Worm (Caenorhabditis elegans) whole organism, L2 larva: ENCODE results near the gene pat-9.

ENCODE experiments used
- C34F6.9 ChIP-seq: fragments of 150-350 bp; optimal IDR thresholded peaks from 2 replicates; lab custom pipeline; 2014; ENCODE audit warnings: missing biosample characterization, missing genetic modification characterization
- F13H6.1 ChIP-seq: sonication (generic microtip); optimal IDR thresholded peaks from 2 replicates; lab custom pipeline; 2016; ENCODE audit warnings: missing genetic modification characterization, missing compliant biosample characterization
- R02D3.7 ChIP-seq: fragments of 150-350 bp; optimal IDR thresholded peaks from 2 replicates; lab custom pipeline; 2014; ENCODE audit warnings: missing biosample characterization, missing genetic modification characterization
- Y55F3AM.14 ChIP-seq: fragments of 200-800 bp; sonication (Bioruptor generic); optimal IDR thresholded peaks from 2 replicates; lab custom pipeline; 2018; ENCODE audit warnings: mild to moderate bottlenecking, missing genetic modification characterization, missing compliant biosample characterization
- ZK546.5 ChIP-seq: sonication (generic microtip); optimal IDR thresholded peaks from 2 replicates; lab custom pipeline; 2017; ENCODE audit warnings: missing biosample characterization, missing genetic modification characterization
- alr-1 ChIP-seq: fragments of 150-350 bp; optimal IDR thresholded peaks from 2 replicates; lab custom pipeline; 2014; ENCODE audit warnings: missing biosample characterization, missing genetic modification characterization
- aly-2 ChIP-seq: fragments of 150-350 bp; optimal IDR thresholded peaks from 2 replicates; lab custom pipeline; 2014; ENCODE audit warnings: missing biosample characterization, missing genetic modification characterization
- ama-1 ChIP-seq: fragments of 150-350 bp; optimal IDR thresholded peaks from 2 replicates; lab custom pipeline; 2018; ENCODE audit warnings: inconsistent platforms
- ceh-16 ChIP-seq: fragments of 150-350 bp; optimal IDR thresholded peaks from 2 replicates; lab custom pipeline; 2014; ENCODE audit warnings: missing biosample characterization, missing genetic modification characterization
- ceh-82 ChIP-seq: fragments of 150-350 bp; optimal IDR thresholded peaks from 2 replicates; lab custom pipeline; 2014; ENCODE audit warnings: missing biosample characterization, missing genetic modification characterization
- crh-2 ChIP-seq: sonication (generic microtip); optimal IDR thresholded peaks from 2 replicates; lab custom pipeline; 2017; ENCODE audit warnings: missing biosample characterization, missing genetic modification characterization
- dmd-4 ChIP-seq: sonication (generic microtip); optimal IDR thresholded peaks from 2 replicates; lab custom pipeline; 2017; ENCODE audit warnings: missing biosample characterization, missing genetic modification characterization
- egl-27 ChIP-seq: sonication (generic microtip); optimal IDR thresholded peaks from 3 replicates; lab custom pipeline; 2017; ENCODE audit warnings: missing biosample characterization, missing genetic modification reagents, missing genetic modification characterization
- elt-1 ChIP-seq: fragments of 150-350 bp; optimal IDR thresholded peaks from 2 replicates; lab custom pipeline; 2014; ENCODE audit warnings: missing biosample characterization, missing genetic modification characterization
- elt-3 ChIP-seq: sonication (generic microtip); optimal IDR thresholded peaks from 2 replicates; lab custom pipeline; 2017; ENCODE audit warnings: missing biosample characterization, missing genetic modification characterization
- fos-1 ChIP-seq: fragments of 150-350 bp; optimal IDR thresholded peaks from 2 replicates; lab custom pipeline; 2014; ENCODE audit warnings: missing biosample characterization, missing genetic modification characterization
- gmeb-1 ChIP-seq: fragments of 150-350 bp; optimal IDR thresholded peaks from 2 replicates; lab custom pipeline; 2014; ENCODE audit warnings: missing biosample characterization, missing genetic modification characterization
- lin-11 ChIP-seq: fragments of 150-350 bp; sonication (generic microtip); optimal IDR thresholded peaks from 2 replicates; lab custom pipeline; 2014; ENCODE audit warnings: missing biosample characterization, missing genetic modification characterization, inconsistent platforms, mixed read lengths
- lin-13 ChIP-seq: fragments of 150-350 bp; optimal IDR thresholded peaks from 2 replicates; lab custom pipeline; 2014; ENCODE audit warnings: missing biosample characterization, missing genetic modification reagents, missing genetic modification characterization
- lin-39 ChIP-seq: fragments of 150-350 bp; optimal IDR thresholded peaks from 2 replicates; lab custom pipeline; 2014; ENCODE audit warnings: missing biosample characterization, missing genetic modification reagents, missing genetic modification characterization
- lsy-2 ChIP-seq, 2 experiments: fragments of 150-350 bp in 1 of 2; sonication (generic microtip) in 1 of 2; optimal IDR thresholded peaks; 2 replicates each; lab custom pipeline; 2014 to 2017; ENCODE audit warnings: missing biosample characterization in 2 of 2, missing genetic modification characterization in 2 of 2
- mab-5 ChIP-seq: fragments of 150-350 bp; optimal IDR thresholded peaks from 2 replicates; lab custom pipeline; 2014; ENCODE audit warnings: missing biosample characterization, missing genetic modification characterization
- mbf-1 ChIP-seq: sonication (generic microtip); optimal IDR thresholded peaks from 2 replicates; lab custom pipeline; 2017; ENCODE audit warnings: missing biosample characterization, missing genetic modification characterization
- nhr-10 ChIP-seq: sonication (generic microtip); optimal IDR thresholded peaks from 2 replicates; lab custom pipeline; 2017; ENCODE audit warnings: missing biosample characterization, missing genetic modification characterization
- nhr-11 ChIP-seq: fragments of 150-350 bp; optimal IDR thresholded peaks from 2 replicates; lab custom pipeline; 2014; ENCODE audit warnings: missing biosample characterization, missing genetic modification characterization
- nhr-12 ChIP-seq: fragments of 150-350 bp; optimal IDR thresholded peaks from 2 replicates; lab custom pipeline; 2014; ENCODE audit warnings: missing biosample characterization, missing genetic modification characterization
- nhr-129 ChIP-seq: fragments of 150-350 bp; optimal IDR thresholded peaks from 2 replicates; lab custom pipeline; 2014; ENCODE audit warnings: missing biosample characterization, missing genetic modification characterization
- nhr-21 ChIP-seq: fragments of 150-350 bp; optimal IDR thresholded peaks from 2 replicates; lab custom pipeline; 2014; ENCODE audit warnings: missing biosample characterization, missing genetic modification characterization
- nhr-23 ChIP-seq: fragments of 150-350 bp; optimal IDR thresholded peaks from 2 replicates; lab custom pipeline; 2014; ENCODE audit warnings: missing biosample characterization, missing genetic modification reagents, missing genetic modification characterization
- nhr-237 ChIP-seq: fragments of 150-350 bp; optimal IDR thresholded peaks from 2 replicates; lab custom pipeline; 2014; ENCODE audit warnings: missing biosample characterization, missing genetic modification characterization
- nhr-25 ChIP-seq: fragments of 150-350 bp; sonication (generic microtip); optimal IDR thresholded peaks from 3 replicates; lab custom pipeline; 2014; ENCODE audit warnings: missing biosample characterization, missing genetic modification characterization
- nhr-6 ChIP-seq: fragments of 150-350 bp; optimal IDR thresholded peaks from 2 replicates; lab custom pipeline; 2014; ENCODE audit warnings: missing biosample characterization, missing genetic modification characterization
- nhr-77 ChIP-seq: fragments of 150-350 bp; optimal IDR thresholded peaks from 2 replicates; lab custom pipeline; 2014; ENCODE audit warnings: missing biosample characterization, missing genetic modification characterization
- peb-1 ChIP-seq: fragments of 150-350 bp; optimal IDR thresholded peaks from 2 replicates; lab custom pipeline; 2014; ENCODE audit warnings: missing biosample characterization, missing genetic modification characterization
- sem-4 ChIP-seq: fragments of 150-350 bp; optimal IDR thresholded peaks from 2 replicates; lab custom pipeline; 2014; ENCODE audit warnings: missing biosample characterization, missing genetic modification reagents, missing genetic modification characterization
- skn-1 ChIP-seq: sonication (generic microtip); optimal IDR thresholded peaks from 2 replicates; lab custom pipeline; 2017; ENCODE audit warnings: missing biosample characterization, missing genetic modification characterization
- sma-3 ChIP-seq: sonication (generic microtip); optimal IDR thresholded peaks from 2 replicates; lab custom pipeline; 2016; ENCODE audit warnings: missing genetic modification reagents, missing genetic modification characterization, missing compliant biosample characterization
- sma-9 ChIP-seq, 2 experiments: fragments of 150-350 bp in 1 of 2; sonication (generic microtip) in 1 of 2; optimal IDR thresholded peaks; 2 replicates each; lab custom pipeline; 2014 to 2016; ENCODE audit warnings: missing genetic modification characterization in 2 of 2, mild to moderate bottlenecking in 1 of 2, missing biosample characterization in 1 of 2, missing compliant biosample characterization in 1 of 2, missing genetic modification reagents in 1 of 2, moderate library complexity in 1 of 2
- unc-39 ChIP-seq: fragments of 150-350 bp; optimal IDR thresholded peaks from 2 replicates; lab custom pipeline; 2014; ENCODE audit warnings: missing biosample characterization, missing genetic modification characterization
- unc-55 ChIP-seq: fragments of 150-350 bp; sonication (generic microtip); optimal IDR thresholded peaks from 3 replicates; lab custom pipeline; 2014; ENCODE audit warnings: missing biosample characterization, missing genetic modification reagents, missing genetic modification characterization
- unc-62 ChIP-seq: fragments of 150-350 bp; optimal IDR thresholded peaks from 2 replicates; lab custom pipeline; 2014; ENCODE audit warnings: missing biosample characterization, missing genetic modification reagents, missing genetic modification characterization
- zag-1 ChIP-seq: fragments of 150-350 bp; optimal IDR thresholded peaks from 2 replicates; lab custom pipeline; 2014; ENCODE audit warnings: missing biosample characterization, missing genetic modification characterization
- ztf-11 ChIP-seq: sonication (generic microtip); optimal IDR thresholded peaks from 2 replicates; lab custom pipeline; 2017; ENCODE audit warnings: missing biosample characterization, missing genetic modification characterization
- ztf-4 ChIP-seq: fragments of 150-350 bp; optimal IDR thresholded peaks from 2 replicates; lab custom pipeline; 2014; ENCODE audit warnings: missing biosample characterization, missing genetic modification characterization

Gene pat-9

DNA sequence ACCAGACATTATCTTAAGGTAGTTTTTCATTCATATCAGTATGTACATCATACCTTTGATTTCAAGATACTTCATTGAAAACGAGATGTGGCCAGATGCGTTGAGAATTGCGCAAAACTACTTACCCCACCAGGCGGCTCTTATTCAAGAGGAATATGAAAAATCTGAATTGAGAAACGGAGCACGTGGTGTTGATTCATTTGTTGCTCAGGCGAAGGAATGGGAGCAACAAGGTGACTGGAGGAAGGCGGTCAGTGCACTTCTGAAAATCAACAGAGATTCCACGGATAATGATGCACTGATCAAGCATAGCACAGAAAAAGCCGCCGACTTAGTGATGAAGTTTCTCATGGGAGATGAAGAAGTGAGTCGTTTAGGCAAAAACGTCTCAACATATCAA lies 11.6 kb downstream of the pat-9 start:
- no peak for TF ChIP-seq sem-4 (tag; lab: Kevin White, UChicago)
- no peak for TF ChIP-seq ama-1 (lab: Kevin White, UChicago)
- no peak for TF ChIP-seq skn-1 (tag; lab: Kevin White, UChicago)
- TF ChIP-seq lin-39 (tag; lab: Kevin White, UChicago) = no peak
- TF ChIP-seq elt-1 = no peak
- TF ChIP-seq lsy-2 (tag; optimal IDR thresholded peaks at IDR 0.05; lab: Kevin White, UChicago) = no peak
- no peak for TF ChIP-seq nhr-77 (tag; lab: Kevin White, UChicago)
- no peak for TF ChIP-seq gmeb-1 (tag; lab: Kevin White, UChicago)
- TF ChIP-seq Y55F3AM.14 (GFP tag; lab: Kevin White, UChicago) = no peak
- no peak for TF ChIP-seq egl-27 (tag; lab: Kevin White, UChicago)
- TF ChIP-seq aly-2 (tag; lab: Kevin White, UChicago) = no peak
- no peak for TF ChIP-seq C34F6.9 (tag; lab: Kevin White, UChicago)
- TF ChIP-seq fos-1 (tag; lab: Kevin White, UChicago) = no peak

DNA sequence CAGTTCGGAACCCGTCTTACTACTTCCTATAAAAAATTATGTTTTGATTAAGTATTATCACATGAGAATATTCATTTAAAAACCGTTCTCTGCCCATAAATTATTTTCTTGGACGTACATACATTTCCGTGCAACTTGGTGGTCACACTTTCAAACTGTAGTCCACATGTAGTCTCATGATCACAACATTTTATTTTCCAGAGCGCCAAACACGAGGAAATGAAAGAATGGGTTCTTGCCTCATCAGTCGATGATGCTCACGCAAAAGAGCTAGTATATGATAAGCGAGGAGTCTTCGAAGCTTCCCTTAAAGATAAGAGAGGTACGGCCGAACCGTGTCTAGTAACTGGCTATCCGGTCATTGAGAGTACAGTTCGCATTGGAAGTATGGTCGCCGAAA lies 13.9 kb downstream of the pat-9 start:
- TF ChIP-seq sma-9 (GFP tag; optimal IDR thresholded peaks at IDR 0.05; lab: Kevin White, UChicago) (peak; percentile 54), sma-9 (tag; optimal IDR thresholded peaks at IDR 0.05; lab: Kevin White, UChicago) (no peak), C34F6.9 (tag; lab: Kevin White, UChicago) (no peak), elt-1 (no peak), fos-1 (tag; lab: Kevin White, UChicago) (peak; percentile 50), crh-2 (tag; lab: Kevin White, UChicago) (peak; percentile 35)

DNA sequence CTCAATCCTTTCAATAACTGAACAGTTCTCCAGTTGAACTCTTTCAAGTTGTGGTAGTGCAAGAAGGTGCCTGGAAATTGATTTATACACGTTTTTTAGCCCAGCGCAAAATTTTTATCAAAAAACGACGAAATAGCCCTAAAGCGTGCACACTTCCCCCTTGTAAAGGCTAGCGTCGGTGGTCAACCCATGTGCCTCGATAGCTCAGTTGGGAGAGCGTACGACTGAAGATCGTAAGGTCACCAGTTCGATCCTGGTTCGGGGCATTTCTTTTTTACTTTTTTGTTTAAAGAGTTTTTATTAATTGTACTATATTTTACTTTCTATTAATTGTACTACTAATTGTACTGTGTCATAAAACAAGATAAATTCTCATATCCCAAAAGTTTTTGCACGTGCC lies 14.6 kb downstream of the pat-9 start:
- TF ChIP-seq lsy-2 (tag; optimal IDR thresholded peaks at IDR 0.05; lab: Kevin White, UChicago) (no peak), ama-1 (lab: Kevin White, UChicago) (no peak), nhr-10 (no peak), elt-3 (tag; lab: Kevin White, UChicago) (no peak), lin-39 (tag; lab: Kevin White, UChicago) (no peak), unc-62 (GFP tag; lab: Kevin White, UChicago) (no peak), alr-1 (no peak), lin-11 (no peak), gmeb-1 (tag; lab: Kevin White, UChicago) (peak; percentile 40), ceh-16 (tag; lab: Kevin White, UChicago) (no peak), nhr-129 (tag; lab: Kevin White, UChicago) (peak; percentile 41), mab-5 (no peak), dmd-4 (tag; lab: Kevin White, UChicago) (no peak), R02D3.7 (no peak), egl-27 (tag; lab: Kevin White, UChicago) (no peak), sma-9 (GFP tag; optimal IDR thresholded peaks at IDR 0.05; lab: Kevin White, UChicago) (peak; percentile 11), sma-9 (tag; optimal IDR thresholded peaks at IDR 0.05; lab: Kevin White, UChicago) (no peak), sma-3 (GFP tag; lab: Kevin White, UChicago) (peak; percentile 11), mbf-1 (tag; lab: Kevin White, UChicago) (no peak), zag-1 (no peak), ceh-82 (no peak), ZK546.5 (tag; lab: Kevin White, UChicago) (no peak), nhr-237 (tag; lab: Kevin White, UChicago) (no peak), fos-1 (tag; lab: Kevin White, UChicago) (peak; percentile 32), sem-4 (tag; lab: Kevin White, UChicago) (no peak), C34F6.9 (tag; lab: Kevin White, UChicago) (peak; percentile 28), ztf-4 (tag; lab: Kevin White, UChicago) (no peak), F13H6.1 (tag; lab: Kevin White, UChicago) (no peak), crh-2 (tag; lab: Kevin White, UChicago) (no peak), nhr-25 (tag; lab: Kevin White, UChicago) (no peak), unc-55 (GFP tag; lab: Kevin White, UChicago) (peak; percentile 22)

- TF ChIP-seq sma-9 (GFP tag; optimal IDR thresholded peaks at IDR 0.05; lab: Kevin White, UChicago) (peak; percentile 23), sma-9 (tag; optimal IDR thresholded peaks at IDR 0.05; lab: Kevin White, UChicago) (no peak), sma-3 (GFP tag; lab: Kevin White, UChicago) (no peak), F13H6.1 (tag; lab: Kevin White, UChicago) (peak; percentile 46), unc-39 (tag; lab: Kevin White, UChicago) (no peak), unc-55 (GFP tag; lab: Kevin White, UChicago) (peak; percentile 56), ceh-16 (tag; lab: Kevin White, UChicago) (no peak), nhr-23 (no peak), lin-13 (GFP tag; lab: Kevin White, UChicago) (no peak), nhr-11 (tag; lab: Kevin White, UChicago) (no peak), ztf-11 (tag; lab: Kevin White, UChicago) (no peak), nhr-12 (tag; lab: Kevin White, UChicago) (no peak), nhr-6 (no peak), ama-1 (lab: Kevin White, UChicago) (no peak), nhr-77 (tag; lab: Kevin White, UChicago) (no peak), ztf-4 (tag; lab: Kevin White, UChicago) (no peak), mab-5 (no peak), peb-1 (no peak), fos-1 (tag; lab: Kevin White, UChicago) (no peak), nhr-21 (tag; lab: Kevin White, UChicago) (no peak), ceh-82 (no peak), skn-1 (tag; lab: Kevin White, UChicago) (no peak), nhr-129 (tag; lab: Kevin White, UChicago) (peak; percentile 52), Y55F3AM.14 (GFP tag; lab: Kevin White, UChicago) (no peak), nhr-25 (tag; lab: Kevin White, UChicago) (no peak), aly-2 (tag; lab: Kevin White, UChicago) (no peak), elt-1 (no peak)
Measured at ce11 chrX:16553845-16554426, 17.2 kb downstream of the pat-9 start, which contains the start of gene K08B5.2. K08B5.2 (minus strand) TSS chrX:16553887.
